Fruit fly (Drosophila melanogaster) whole organism, wandering third instar larva: Measurements from ENCODE around the gene Sf3b3.

Experiments used
- Abd-B ChIP-seq: fragments of >200 bp; optimal IDR thresholded peaks from 2 replicates; lab custom pipeline; 2017; ENCODE audit warnings: missing biosample characterization, missing genetic modification characterization
- CG32264 ChIP-seq: fragments of 200-800 bp; sonication (Bioruptor generic); optimal IDR thresholded peaks from 2 replicates; lab custom pipeline; 2016; ENCODE audit warnings: missing biosample characterization, missing genetic modification characterization
- CG9705 ChIP-seq: fragments of 200-800 bp; sonication (Bioruptor generic); optimal IDR thresholded peaks from 2 replicates; lab custom pipeline; 2018; ENCODE audit warnings: missing biosample characterization, mild to moderate bottlenecking, missing genetic modification characterization
- CrebA ChIP-seq: fragments of 200-800 bp; sonication (Bioruptor generic); optimal IDR thresholded peaks from 2 replicates; lab custom pipeline; 2016; ENCODE audit warnings: missing biosample characterization, mild to moderate bottlenecking, missing genetic modification characterization, borderline replicate concordance
- Dfd ChIP-seq: fragments of >200 bp; optimal IDR thresholded peaks from 2 replicates; lab custom pipeline; 2017; ENCODE audit warnings: missing biosample characterization, missing genetic modification characterization
- Dif ChIP-seq: fragments of 200-275, 200-300 bp; sonication (Bioruptor generic); optimal IDR thresholded peaks from 2 replicates; lab custom pipeline; 2018; ENCODE audit warnings: missing biosample characterization, missing genetic modification characterization; ENCODE audit not compliant: partially characterized antibody
- GATAd ChIP-seq: sonication (Bioruptor generic); optimal IDR thresholded peaks from 2 replicates; lab custom pipeline; 2016; ENCODE audit warnings: missing biosample characterization, missing genetic modification characterization
- HLH106 ChIP-seq: fragments of 200-800 bp; optimal IDR thresholded peaks from 3 replicates; lab custom pipeline; 2019; ENCODE audit warnings: missing biosample characterization, mild to moderate bottlenecking, missing genetic modification characterization, moderate library complexity
- Hnf4 ChIP-seq: fragments of 200-800 bp; sonication (Bioruptor generic); optimal IDR thresholded peaks from 2 replicates; lab custom pipeline; 2016; ENCODE audit warnings: missing biosample characterization, mild to moderate bottlenecking, missing genetic modification characterization
- Hr78 ChIP-seq: fragments of >200 bp; optimal IDR thresholded peaks from 2 replicates; lab custom pipeline; 2017; ENCODE audit warnings: missing biosample characterization, missing genetic modification characterization
- Hr83 ChIP-seq: fragments of 200-300 bp; sonication (Bioruptor generic); optimal IDR thresholded peaks from 2 replicates; lab custom pipeline; 2016; ENCODE audit warnings: missing biosample characterization, mild to moderate bottlenecking, missing genetic modification characterization, moderate library complexity; ENCODE audit not compliant: poor library complexity, severe bottlenecking
- Jra ChIP-seq: sonication (Bioruptor generic); optimal IDR thresholded peaks from 2 replicates; lab custom pipeline; 2016; ENCODE audit warnings: missing biosample characterization, missing genetic modification characterization
- Mio ChIP-seq: sonication (Bioruptor generic); optimal IDR thresholded peaks from 2 replicates; lab custom pipeline; 2016; ENCODE audit warnings: missing biosample characterization, missing genetic modification characterization
- Myc ChIP-seq: fragments of >200 bp; optimal IDR thresholded peaks from 2 replicates; lab custom pipeline; 2017
- N ChIP-seq: fragments of >200 bp; optimal IDR thresholded peaks from 2 replicates; lab custom pipeline; 2018; ENCODE audit warnings: missing biosample characterization, missing external identifiers, missing genetic modification characterization
- OdsH ChIP-seq: fragments of 200-800 bp; sonication (Bioruptor generic); optimal IDR thresholded peaks from 2 replicates; lab custom pipeline; 2016; ENCODE audit warnings: missing biosample characterization, mild to moderate bottlenecking, missing genetic modification characterization
- Rel ChIP-seq, 2 experiments: fragments of 200-800 bp; sonication (Bioruptor generic) in 1 of 2; optimal IDR thresholded peaks; 2 replicates in 1 of 2; 3 replicates in 1 of 2; lab custom pipeline; 2016 to 2019; ENCODE audit warnings: mild to moderate bottlenecking in 2 of 2, missing biosample characterization in 2 of 2, missing genetic modification characterization in 2 of 2, moderate library complexity in 1 of 2
- Sp1 ChIP-seq: fragments of 200-800 bp; sonication (Bioruptor generic); optimal IDR thresholded peaks from 3 replicates; lab custom pipeline; 2019; ENCODE audit warnings: missing biosample characterization, mild to moderate bottlenecking, missing genetic modification characterization, moderate library complexity
- Vsx2 ChIP-seq: fragments of 200-300, 225-300 bp; sonication (Bioruptor generic); optimal IDR thresholded peaks from 2 replicates; lab custom pipeline; 2018; ENCODE audit warnings: missing biosample characterization, missing genetic modification characterization; ENCODE audit not compliant: partially characterized antibody
- br ChIP-seq: fragments of 200-800 bp; sonication (Bioruptor generic); optimal IDR thresholded peaks from 2 replicates; lab custom pipeline; 2016; ENCODE audit warnings: missing biosample characterization, missing genetic modification characterization
- brk ChIP-seq: fragments of 200-800 bp; sonication (Bioruptor generic); optimal IDR thresholded peaks from 2 replicates; lab custom pipeline; 2016; ENCODE audit warnings: missing biosample characterization, mild to moderate bottlenecking, missing genetic modification characterization
- dl ChIP-seq, 2 experiments: fragments of 175-275, 200-275 bp in 1 of 2; fragments of 200-275 bp in 1 of 2; sonication (Bioruptor generic); optimal IDR thresholded peaks; lab custom pipeline; 2018; ENCODE audit warnings: mild to moderate bottlenecking in 2 of 2, missing biosample characterization in 2 of 2, missing genetic modification characterization in 2 of 2, moderate library complexity in 2 of 2; ENCODE audit not compliant: partially characterized antibody in 2 of 2, insufficient read depth in 1 of 2
- dmrt93B ChIP-seq: fragments of 200-800 bp; sonication (Bioruptor generic); optimal IDR thresholded peaks from 2 replicates; lab custom pipeline; 2018; ENCODE audit warnings: missing biosample characterization, mild to moderate bottlenecking, missing genetic modification characterization
- dsf ChIP-seq: sonication (Bioruptor generic); optimal IDR thresholded peaks from 2 replicates; lab custom pipeline; 2016; ENCODE audit warnings: missing biosample characterization, missing genetic modification characterization, borderline replicate concordance
- ey ChIP-seq: fragments of 200-800 bp; sonication (Bioruptor generic); optimal IDR thresholded peaks from 2 replicates; lab custom pipeline; 2016; ENCODE audit warnings: missing biosample characterization, missing genetic modification characterization
- foxo ChIP-seq, 2 experiments: fragments of 200-800 bp; sonication (Bioruptor generic); optimal IDR thresholded peaks; 2 replicates in 1 of 2; 3 replicates in 1 of 2; lab custom pipeline; 2016 to 2017; ENCODE audit warnings: missing biosample characterization in 2 of 2, missing genetic modification characterization in 2 of 2
- fru ChIP-seq: fragments of 200-800 bp; sonication (Bioruptor generic); optimal IDR thresholded peaks from 3 replicates; lab custom pipeline; 2016; ENCODE audit warnings: missing biosample characterization, mild to moderate bottlenecking, missing genetic modification characterization
- h ChIP-seq: fragments of 200-800 bp; sonication (Bioruptor generic); optimal IDR thresholded peaks from 3 replicates; lab custom pipeline; 2016; ENCODE audit warnings: missing biosample characterization, mild to moderate bottlenecking, missing genetic modification characterization
- jim ChIP-seq: fragments of 175-275, 200-325 bp; sonication (Bioruptor generic); optimal IDR thresholded peaks from 2 replicates; lab custom pipeline; 2016; ENCODE audit warnings: missing biosample characterization, mild to moderate bottlenecking, missing genetic modification characterization
- lola ChIP-seq: fragments of >200 bp; optimal IDR thresholded peaks from 2 replicates; lab custom pipeline; 2017; ENCODE audit warnings: missing biosample characterization, missing genetic modification characterization
- pan ChIP-seq: fragments of >200 bp; optimal IDR thresholded peaks from 2 replicates; lab custom pipeline; 2017
- psq ChIP-seq: fragments of 200-800 bp; sonication (Bioruptor generic); optimal IDR thresholded peaks from 3 replicates; lab custom pipeline; 2017; ENCODE audit warnings: missing biosample characterization, mild to moderate bottlenecking, missing genetic modification characterization, moderate library complexity
- rgr ChIP-seq: fragments of 200-800 bp; sonication (Bioruptor generic); optimal IDR thresholded peaks from 3 replicates; lab custom pipeline; 2016; ENCODE audit warnings: missing biosample characterization, mild to moderate bottlenecking, missing genetic modification characterization
- sage ChIP-seq: fragments of 200-800 bp; sonication (Bioruptor generic); optimal IDR thresholded peaks from 2 replicates; lab custom pipeline; 2016; ENCODE audit warnings: missing biosample characterization, mild to moderate bottlenecking, missing genetic modification characterization
- sv ChIP-seq: fragments of 200-800 bp; sonication (Bioruptor generic); optimal IDR thresholded peaks from 3 replicates; lab custom pipeline; 2016; ENCODE audit warnings: missing biosample characterization, missing genetic modification characterization
- tai ChIP-seq: sonication (Bioruptor generic); optimal IDR thresholded peaks from 2 replicates; lab custom pipeline; 2016; ENCODE audit warnings: missing biosample characterization, missing genetic modification characterization
- usp ChIP-seq: fragments of >200 bp; optimal IDR thresholded peaks from 2 replicates; lab custom pipeline; 2017; ENCODE audit warnings: missing biosample characterization, missing genetic modification characterization
- woc ChIP-seq: sonication (Bioruptor generic); optimal IDR thresholded peaks from 2 replicates; lab custom pipeline; 2016; ENCODE audit warnings: missing biosample characterization, mild to moderate bottlenecking, missing genetic modification characterization

Gene Sf3b3

dm6 chr3L:820975-821598 is 12.1 kb downstream of the Sf3b3 start:
- TF ChIP-seq GATAd (GFP tag; lab: Kevin White, UChicago): no peak
- TF ChIP-seq fru: peak; percentile 10

DNA sequence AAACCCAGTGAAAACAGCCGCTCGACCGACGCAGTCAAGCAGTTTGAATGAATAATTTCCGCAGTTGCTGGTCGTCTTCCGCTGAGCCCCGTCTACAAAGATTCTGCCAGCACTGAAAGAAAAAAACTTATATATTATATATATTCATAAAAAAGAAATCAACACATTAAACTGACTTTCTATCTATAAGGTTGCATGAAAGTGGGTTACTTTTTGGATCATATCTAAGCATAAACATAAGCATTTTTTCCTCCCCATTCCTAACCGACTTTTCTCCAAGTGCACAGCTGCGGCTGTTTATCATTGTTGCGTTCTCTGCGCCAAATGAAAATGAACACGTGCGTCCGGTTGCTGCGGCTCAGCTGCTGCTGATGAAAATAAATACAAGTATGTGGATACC is 12.9 kb downstream of the Sf3b3 start:
- TF ChIP-seq br: peak; percentile 63
- TF ChIP-seq CG9705 (GFP tag; lab: Kevin White, UChicago): no peak
- no peak for TF ChIP-seq Abd-B (GFP tag; lab: Kevin White, UChicago)
- TF ChIP-seq Dfd (GFP tag; lab: Kevin White, UChicago): no peak
- peak; percentile 82 for TF ChIP-seq Sp1 (GFP tag; lab: Kevin White, UChicago)
- TF ChIP-seq OdsH (GFP tag; lab: Kevin White, UChicago): peak; percentile 67
- TF ChIP-seq Hr83 (GFP tag; lab: Kevin White, UChicago): no peak
- TF ChIP-seq sv (GFP tag; lab: Kevin White, UChicago): no peak
- TF ChIP-seq pan (lab: Kevin White, UChicago): no peak
- peak; percentile 82 for TF ChIP-seq HLH106 (tag; lab: Kevin White, UChicago)
- TF ChIP-seq woc: peak; percentile 13
- TF ChIP-seq Hnf4 (GFP tag; lab: Kevin White, UChicago): peak; percentile 70
- peak; percentile 49 for TF ChIP-seq ey (GFP tag; lab: Kevin White, UChicago)
- peak; percentile 56 for TF ChIP-seq dmrt93B (GFP tag; lab: Kevin White, UChicago)
- no peak for TF ChIP-seq tai (GFP tag; lab: Kevin White, UChicago)
- TF ChIP-seq usp (GFP tag; lab: Kevin White, UChicago): no peak
- TF ChIP-seq Vsx2 (GFP tag; lab: Kevin White, UChicago): no peak
- TF ChIP-seq fru: peak; percentile 74
- peak; percentile 36 for TF ChIP-seq sage (GFP tag; lab: Kevin White, UChicago)
- peak in 1 of 2 experiments; percentile 78 for TF ChIP-seq foxo (GFP tag; optimal IDR thresholded peaks at IDR 0.05; lab: Kevin White, UChicago)
- TF ChIP-seq h: peak; percentile 81
- TF ChIP-seq Jra (GFP tag; lab: Kevin White, UChicago): no peak
- peak; percentile 0 for TF ChIP-seq CG32264
- peak; percentile 48 for TF ChIP-seq brk (GFP tag; lab: Kevin White, UChicago)
- peak; percentile 75 for TF ChIP-seq rgr
- no peak for TF ChIP-seq Myc (lab: Kevin White, UChicago)
- peak; percentile 22 for TF ChIP-seq Rel (GFP tag; optimal IDR thresholded peaks at IDR 0.05; lab: Kevin White, UChicago)
- peak; percentile 24 for TF ChIP-seq Rel (tag; optimal IDR thresholded peaks at IDR 0.05; lab: Kevin White, UChicago)
- no peak for TF ChIP-seq N (GFP tag; lab: Kevin White, UChicago)
- peak; percentile 69 for TF ChIP-seq psq (GFP tag; lab: Kevin White, UChicago)
- TF ChIP-seq GATAd (GFP tag; lab: Kevin White, UChicago): no peak

DNA sequence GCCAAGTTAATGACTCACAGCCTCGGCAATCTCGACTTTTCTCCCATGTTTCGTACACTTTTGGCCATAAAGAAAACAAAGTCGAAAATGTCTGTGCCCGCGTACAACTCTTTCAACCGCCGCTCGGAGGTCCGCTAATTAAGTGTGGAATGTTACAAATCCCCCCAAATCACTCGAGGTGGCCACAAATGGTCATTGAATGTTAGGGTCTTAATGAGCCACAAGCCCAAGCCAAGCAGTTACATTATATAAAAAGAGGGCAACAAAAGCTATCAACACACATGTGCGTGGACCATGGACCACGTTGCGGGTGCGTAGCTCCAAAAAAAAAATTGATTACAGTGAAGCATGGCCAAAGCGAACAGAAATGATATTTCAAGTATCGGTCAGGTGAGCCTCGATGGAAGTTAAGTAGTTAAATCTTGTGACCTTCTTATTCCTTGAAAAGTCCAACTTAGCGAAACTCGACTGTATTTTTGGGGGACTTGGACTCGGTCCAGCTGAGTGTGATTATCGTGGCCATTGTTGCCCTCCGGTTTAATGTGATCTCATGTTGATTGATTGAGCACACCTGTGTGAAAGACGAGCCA is 13.8 kb downstream of the Sf3b3 start:
- TF ChIP-seq usp (GFP tag; lab: Kevin White, UChicago) (no peak), Hr78 (no peak), N (GFP tag; lab: Kevin White, UChicago) (no peak), Dif (GFP tag; lab: Kevin White, UChicago) (no peak), br (peak; percentile 51), HLH106 (tag; lab: Kevin White, UChicago) (peak; percentile 51), GATAd (GFP tag; lab: Kevin White, UChicago) (no peak), tai (GFP tag; lab: Kevin White, UChicago) (no peak), CG32264 (no peak), Mio (no peak), rgr (peak; percentile 38), woc (peak; percentile 66), Abd-B (GFP tag; lab: Kevin White, UChicago) (no peak), Myc (lab: Kevin White, UChicago) (no peak), CrebA (GFP tag; lab: Kevin White, UChicago) (no peak), ey (GFP tag; lab: Kevin White, UChicago) (peak; percentile 41), Vsx2 (GFP tag; lab: Kevin White, UChicago) (no peak), Dfd (GFP tag; lab: Kevin White, UChicago) (no peak), CG9705 (GFP tag; lab: Kevin White, UChicago) (no peak), dmrt93B (GFP tag; lab: Kevin White, UChicago) (no peak), brk (GFP tag; lab: Kevin White, UChicago) (no peak), Jra (GFP tag; lab: Kevin White, UChicago) (no peak), lola (GFP tag; lab: Kevin White, UChicago) (no peak), dsf (GFP tag; lab: Kevin White, UChicago) (no peak), Hnf4 (GFP tag; lab: Kevin White, UChicago) (peak; percentile 56), sv (GFP tag; lab: Kevin White, UChicago) (peak; percentile 85), foxo (GFP tag; optimal IDR thresholded peaks at IDR 0.05; lab: Kevin White, UChicago) (peak in 1 of 2 experiments; percentile 72), OdsH (GFP tag; lab: Kevin White, UChicago) (peak; percentile 29), fru (peak; percentile 55), Hr83 (GFP tag; lab: Kevin White, UChicago) (no peak), psq (GFP tag; lab: Kevin White, UChicago) (peak; percentile 13), sage (GFP tag; lab: Kevin White, UChicago) (no peak), jim (no peak), Rel (GFP tag; optimal IDR thresholded peaks at IDR 0.05; lab: Kevin White, UChicago) (no peak), Rel (tag; optimal IDR thresholded peaks at IDR 0.05; lab: Kevin White, UChicago) (no peak), Sp1 (GFP tag; lab: Kevin White, UChicago) (peak; percentile 38), h (peak; percentile 59), pan (lab: Kevin White, UChicago) (no peak), dl (GFP tag; optimal IDR thresholded peaks at IDR 0.05; lab: Kevin White, UChicago; ENCODE audit: insufficient read depth in 1 of 2, partially characterized antibody in 2 of 2) (no peak)
